Fruit fly (Drosophila melanogaster): ENCODE results near the gene mid.

Gene mid

DNA sequence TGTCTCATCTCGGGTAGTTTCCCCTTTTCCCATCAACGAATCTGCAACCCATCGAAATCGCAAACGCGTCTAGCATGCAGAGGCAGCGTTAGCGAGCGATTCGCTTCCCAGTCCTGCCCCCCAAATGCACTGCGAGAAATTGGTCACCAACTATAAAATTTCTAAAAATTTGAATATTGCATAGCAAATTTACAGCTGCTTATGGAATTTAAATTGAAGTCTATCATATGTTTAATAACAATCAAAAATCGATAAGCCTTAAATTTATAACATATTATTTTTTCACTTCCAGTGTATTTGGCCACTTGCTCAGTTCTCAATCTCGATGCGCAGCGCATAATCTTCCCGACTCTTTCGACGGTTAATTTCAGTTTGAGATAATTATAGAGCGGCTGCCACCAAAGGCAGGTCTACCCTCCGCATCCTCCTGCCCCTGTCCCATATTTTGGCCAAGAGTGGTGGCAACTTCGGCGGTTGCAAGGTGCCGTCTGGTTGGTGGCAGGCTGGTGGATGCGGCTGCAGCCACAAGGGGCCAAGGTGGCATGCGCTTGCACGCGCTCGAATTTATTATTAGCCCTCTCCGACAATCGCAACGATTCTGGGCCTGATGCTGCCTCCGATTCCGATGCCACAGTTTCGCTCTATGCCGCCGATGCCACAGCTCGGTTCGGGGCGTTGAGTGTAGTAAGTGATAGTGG, 34.4 kb upstream of the mid start:
- TF ChIP-seq CG34367 (tag; optimal IDR thresholded peaks at IDR 0.05) (peak; percentile 85), CG17806 (tag; optimal IDR thresholded peaks at IDR 0.05) (peak; percentile 89), D1 (tag; optimal IDR thresholded peaks at IDR 0.05) (peak; percentile 56), Pif1B (GFP tag; optimal IDR thresholded peaks at IDR 0.05) (peak; percentile 71), gl (tag; optimal IDR thresholded peaks at IDR 0.05) (peak; percentile 82), fd96Ca (GFP tag; IDR thresholded peaks at IDR 0.05) (peak; percentile 82), Pif1A (GFP tag; optimal IDR thresholded peaks at IDR 0.05) (peak; percentile 81), CG15710 (tag; optimal IDR thresholded peaks at IDR 0.05) (peak; percentile 84), CG10348 (GFP tag; IDR thresholded peaks at IDR 0.05) (no peak), CG8159 (tag; optimal IDR thresholded peaks at IDR 0.05) (peak; percentile 90), CG4496 (GFP tag; IDR thresholded peaks at IDR 0.05) (peak; percentile 90), CG32121 (GFP tag; IDR thresholded peaks at IDR 0.05) (peak; percentile 81), CG13204 (GFP tag; optimal IDR thresholded peaks at IDR 0.05) (peak; percentile 54), EcR (GFP tag; optimal IDR thresholded peaks at IDR 0.05) (no peak), CG14655 (GFP tag; optimal IDR thresholded peaks at IDR 0.05) (peak; percentile 94), CG12605 (GFP tag; IDR thresholded peaks at IDR 0.05) (peak; percentile 83), Ets98B (GFP tag; IDR thresholded peaks at IDR 0.05) (peak; percentile 84), rn (GFP tag; IDR thresholded peaks at IDR 0.05) (peak; percentile 65), CG9948 (tag; optimal IDR thresholded peaks at IDR 0.05) (peak; percentile 89), Snoo (tag; optimal IDR thresholded peaks at IDR 0.05) (peak; percentile 5), CG8301 (tag; optimal IDR thresholded peaks at IDR 0.05) (peak; percentile 92)

DNA sequence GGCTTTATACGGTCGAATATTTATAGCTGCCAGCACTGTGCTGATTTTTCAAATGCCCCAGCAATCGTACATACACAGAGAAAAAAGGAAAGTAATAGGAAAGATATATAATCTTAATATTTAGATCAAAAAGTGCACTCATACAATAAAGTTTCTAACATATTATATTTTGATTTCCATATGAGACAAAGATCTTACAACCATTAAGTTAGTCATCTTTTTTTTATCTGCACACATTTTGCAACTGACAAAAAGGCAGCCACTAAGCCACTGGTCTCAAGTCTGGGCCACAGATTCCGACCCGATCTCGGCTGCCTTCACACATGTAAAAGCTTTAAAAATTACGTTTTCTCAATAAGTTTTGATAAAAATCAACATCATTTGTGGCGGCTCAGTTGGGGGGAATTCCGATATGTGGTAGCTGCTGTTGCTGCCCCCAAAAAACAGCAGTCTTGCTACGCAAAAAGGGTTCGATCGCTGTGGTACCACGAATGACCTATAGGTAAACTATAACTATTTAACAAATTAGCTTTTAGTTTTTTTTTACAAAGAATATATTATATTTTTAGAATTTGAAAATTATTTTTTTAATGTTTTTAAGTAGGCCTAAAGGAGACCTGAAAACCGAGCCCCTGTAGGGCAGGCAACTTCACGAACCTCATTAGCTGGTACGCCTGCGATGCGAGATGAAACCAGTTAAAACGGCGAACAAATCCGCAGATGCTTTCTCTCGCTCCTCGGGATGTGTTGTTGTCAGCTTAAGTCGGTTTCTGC, 32.5 kb upstream of the mid start:
- TF ChIP-seq rn (GFP tag; IDR thresholded peaks at IDR 0.05) (0 out of 2 replicates have a peak, but pooled peaks have one; percentile 55), Snoo (tag; optimal IDR thresholded peaks at IDR 0.05) (peak; percentile 72), CG12605 (GFP tag; IDR thresholded peaks at IDR 0.05) (peak; percentile 10; the same call in 1 of the 2 replicates), CG34367 (tag; optimal IDR thresholded peaks at IDR 0.05) (no peak), CG32121 (GFP tag; IDR thresholded peaks at IDR 0.05) (no peak), Pif1A (GFP tag; optimal IDR thresholded peaks at IDR 0.05) (peak; percentile 35), EcR (GFP tag; optimal IDR thresholded peaks at IDR 0.05) (no peak), CG10348 (GFP tag; IDR thresholded peaks at IDR 0.05) (no peak), CG9948 (tag; optimal IDR thresholded peaks at IDR 0.05) (peak; percentile 42), CG17806 (tag; optimal IDR thresholded peaks at IDR 0.05) (peak; percentile 19), gl (tag; optimal IDR thresholded peaks at IDR 0.05) (no peak), Ets98B (GFP tag; IDR thresholded peaks at IDR 0.05) (peak; percentile 34), CG8159 (tag; optimal IDR thresholded peaks at IDR 0.05) (peak; percentile 58), CG15710 (tag; optimal IDR thresholded peaks at IDR 0.05) (peak; percentile 67), fd96Ca (GFP tag; IDR thresholded peaks at IDR 0.05) (peak; percentile 47; the same call in 2 of the 3 replicates), Pif1B (GFP tag; optimal IDR thresholded peaks at IDR 0.05) (peak; percentile 59), CG14655 (GFP tag; optimal IDR thresholded peaks at IDR 0.05) (peak; percentile 44), D1 (tag; optimal IDR thresholded peaks at IDR 0.05) (no peak), CG8301 (tag; optimal IDR thresholded peaks at IDR 0.05) (peak; percentile 30), CG4496 (GFP tag; IDR thresholded peaks at IDR 0.05) (peak; percentile 36; the same call in 1 of the 3 replicates), CG13204 (GFP tag; optimal IDR thresholded peaks at IDR 0.05) (no peak)

DNA sequence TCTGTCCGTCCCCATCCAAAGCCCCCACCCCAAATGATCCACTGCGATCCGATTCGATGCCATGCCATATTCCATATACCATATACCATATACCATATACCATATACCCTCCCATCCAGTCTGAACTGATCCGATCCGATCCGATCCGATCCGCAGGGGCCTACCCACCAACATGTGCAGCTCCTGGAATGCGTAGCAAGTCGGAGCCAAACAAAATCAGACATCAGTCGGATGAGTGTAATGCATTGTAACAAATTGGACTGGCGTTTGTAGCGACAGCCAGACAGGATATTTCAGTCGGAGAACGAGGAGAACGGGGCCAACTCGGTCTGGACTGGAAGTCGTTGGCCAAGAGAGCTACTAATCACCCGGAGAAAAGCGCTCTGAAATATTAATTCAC, 31.7 kb upstream of the mid start:
- TF ChIP-seq gl (tag; optimal IDR thresholded peaks at IDR 0.05) (no peak), Ets98B (GFP tag; IDR thresholded peaks at IDR 0.05) (no peak), CG32121 (GFP tag; IDR thresholded peaks at IDR 0.05) (no peak), CG12605 (GFP tag; IDR thresholded peaks at IDR 0.05) (no peak), CG13204 (GFP tag; optimal IDR thresholded peaks at IDR 0.05) (no peak), CG15710 (tag; optimal IDR thresholded peaks at IDR 0.05) (no peak), CG14655 (GFP tag; optimal IDR thresholded peaks at IDR 0.05) (no peak), CG4496 (GFP tag; IDR thresholded peaks at IDR 0.05) (no peak), Pif1B (GFP tag; optimal IDR thresholded peaks at IDR 0.05) (no peak), D1 (tag; optimal IDR thresholded peaks at IDR 0.05) (no peak), Pif1A (GFP tag; optimal IDR thresholded peaks at IDR 0.05) (no peak)

DNA sequence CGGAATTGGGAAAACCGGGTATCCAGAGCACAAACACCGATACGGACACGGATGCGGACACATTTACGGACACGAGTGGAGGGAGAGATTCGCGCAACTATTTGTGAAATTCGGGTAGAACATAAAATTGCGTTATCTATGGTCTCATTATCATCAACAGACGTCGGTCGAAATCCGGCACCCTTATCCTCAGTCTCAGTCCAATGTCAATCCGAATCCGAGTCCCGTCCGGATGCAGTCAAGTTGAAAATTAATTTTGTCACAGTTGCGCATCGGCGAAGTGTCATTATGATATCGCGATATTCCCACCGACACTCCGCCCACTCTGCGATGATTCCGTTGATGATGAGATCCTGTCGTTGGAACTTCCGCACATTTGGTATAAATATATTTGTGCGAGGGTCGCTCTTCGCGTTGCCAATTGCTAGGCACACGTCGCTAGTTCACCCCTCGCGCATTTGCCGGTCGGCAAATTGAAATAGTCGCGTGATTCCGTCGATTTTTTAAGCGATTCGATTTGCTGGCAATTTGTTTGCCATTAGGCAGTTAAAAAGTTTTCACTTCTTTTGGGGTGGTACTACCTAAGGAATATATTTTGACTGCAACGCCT, 29.3 kb upstream of the mid start:
- no peak for TF ChIP-seq CG13204 (GFP tag; optimal IDR thresholded peaks at IDR 0.05)
- no peak for TF ChIP-seq CG34367 (tag; optimal IDR thresholded peaks at IDR 0.05)
- TF ChIP-seq CG10348 (GFP tag; IDR thresholded peaks at IDR 0.05), result no peak
- no peak for TF ChIP-seq CG4496 (GFP tag; IDR thresholded peaks at IDR 0.05)
- TF ChIP-seq rn (GFP tag; IDR thresholded peaks at IDR 0.05), result no peak
- no peak for TF ChIP-seq CG8159 (tag; optimal IDR thresholded peaks at IDR 0.05)
- TF ChIP-seq Ets98B (GFP tag; IDR thresholded peaks at IDR 0.05), result no peak
- no peak for TF ChIP-seq gl (tag; optimal IDR thresholded peaks at IDR 0.05)
- no peak for TF ChIP-seq CG14655 (GFP tag; optimal IDR thresholded peaks at IDR 0.05)
- TF ChIP-seq Pif1A (GFP tag; optimal IDR thresholded peaks at IDR 0.05), result no peak

DNA sequence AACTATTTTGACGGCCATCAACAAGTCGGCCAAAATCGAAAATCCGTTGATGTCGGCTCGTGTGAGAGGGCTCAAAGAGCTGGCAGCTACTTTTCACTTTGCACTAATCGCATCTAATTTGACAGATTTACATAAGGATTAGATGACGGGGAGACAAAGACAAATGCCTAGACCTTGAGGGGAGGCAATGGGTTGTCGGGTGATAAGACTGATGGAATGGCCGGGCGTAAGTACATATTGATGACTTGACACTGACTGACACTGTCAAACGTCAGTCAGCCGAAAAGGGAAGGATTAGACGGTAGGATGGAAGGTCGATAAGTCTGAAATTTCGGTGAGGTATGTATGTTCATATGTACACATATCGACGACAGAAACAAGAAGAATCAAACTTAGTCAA, 28.6 kb upstream of the mid start:
- TF ChIP-seq CG8301 (tag; optimal IDR thresholded peaks at IDR 0.05) (no peak), Ets98B (GFP tag; IDR thresholded peaks at IDR 0.05) (no peak), Pif1A (GFP tag; optimal IDR thresholded peaks at IDR 0.05) (no peak), rn (GFP tag; IDR thresholded peaks at IDR 0.05) (no peak), fd96Ca (GFP tag; IDR thresholded peaks at IDR 0.05) (no peak)

Measured in whole organism, pupa.